Worm (Caenorhabditis elegans) whole organism, L2 larva: ENCODE measurements around the gene ver-3.

Experiments
- ceh-82 ChIP-seq: fragments of 150-350 bp; optimal IDR thresholded peaks from 2 replicates; lab custom pipeline; 2014; ENCODE audit warnings: missing biosample characterization, missing genetic modification characterization
- egl-27 ChIP-seq: sonication (generic microtip); optimal IDR thresholded peaks from 3 replicates; lab custom pipeline; 2017; ENCODE audit warnings: missing biosample characterization, missing genetic modification reagents, missing genetic modification characterization
- fos-1 ChIP-seq: fragments of 150-350 bp; optimal IDR thresholded peaks from 2 replicates; lab custom pipeline; 2014; ENCODE audit warnings: missing biosample characterization, missing genetic modification characterization
- lin-11 ChIP-seq: fragments of 150-350 bp; sonication (generic microtip); optimal IDR thresholded peaks from 2 replicates; lab custom pipeline; 2014; ENCODE audit warnings: missing biosample characterization, missing genetic modification characterization, inconsistent platforms, mixed read lengths
- nhr-23 ChIP-seq: fragments of 150-350 bp; optimal IDR thresholded peaks from 2 replicates; lab custom pipeline; 2014; ENCODE audit warnings: missing biosample characterization, missing genetic modification reagents, missing genetic modification characterization
- nhr-237 ChIP-seq: fragments of 150-350 bp; optimal IDR thresholded peaks from 2 replicates; lab custom pipeline; 2014; ENCODE audit warnings: missing biosample characterization, missing genetic modification characterization
- skn-1 ChIP-seq: sonication (generic microtip); optimal IDR thresholded peaks from 2 replicates; lab custom pipeline; 2017; ENCODE audit warnings: missing biosample characterization, missing genetic modification characterization
- ztf-1 ChIP-seq: fragments of 200-800 bp; sonication (Bioruptor generic); conservative IDR thresholded peaks from 2 replicates; pipeline ENCODE4 v1.3.6; 2022; ENCODE audit warnings: missing genetic modification characterization, missing compliant biosample characterization

DNA sequence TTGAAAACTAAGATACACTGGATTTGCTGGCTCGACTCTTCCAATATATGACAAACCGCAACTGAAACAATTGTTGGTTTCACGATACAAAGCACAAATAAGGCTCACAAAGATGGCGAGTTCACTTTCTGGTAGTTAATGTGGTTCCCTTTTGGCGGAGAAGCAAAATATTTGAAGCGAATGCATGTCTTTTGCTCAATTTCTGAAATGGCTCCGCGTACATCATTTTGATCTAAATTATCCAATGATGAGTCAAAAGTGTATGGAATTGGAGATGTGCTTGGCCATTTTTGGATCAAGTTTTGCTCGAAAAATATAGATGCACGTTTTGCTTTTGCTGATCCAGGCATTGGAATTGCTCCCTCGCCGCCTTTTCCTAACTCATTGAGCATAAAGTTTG, 30.6 kb upstream of the ver-3 start:
- TF ChIP-seq fos-1 (tag; lab: Kevin White, UChicago) (no peak), egl-27 (tag; lab: Kevin White, UChicago) (no peak), skn-1 (no peak), lin-11 (no peak), nhr-237 (tag; lab: Kevin White, UChicago) (no peak), nhr-23 (tag; lab: Kevin White, UChicago) (no peak), ceh-82 (tag; lab: Kevin White, UChicago) (no peak), ztf-1 (GFP tag; lab: Robert Waterston, UW) (no peak)
